Fruit fly (Drosophila melanogaster): ENCODE measurements around the gene CG34448.

Gene CG34448

DNA sequence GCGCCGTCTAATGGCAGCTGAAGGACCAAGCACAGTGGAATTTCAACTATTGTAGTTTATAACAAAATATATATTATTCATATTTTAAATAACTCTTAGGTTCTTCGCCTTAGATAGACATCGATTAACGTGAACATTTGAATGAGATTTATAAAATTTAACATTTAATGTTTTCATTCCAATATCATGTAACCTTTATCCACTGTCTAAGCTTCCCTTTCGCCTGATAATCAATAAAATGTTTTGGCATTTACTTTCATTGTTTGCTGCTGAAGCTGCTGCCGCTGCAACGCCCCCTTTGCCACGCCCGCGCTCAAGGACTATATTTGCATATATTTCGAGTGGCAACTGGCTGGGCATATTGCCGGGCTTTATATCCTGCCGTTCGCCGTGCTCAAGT is 22.9 kb downstream of the CG34448 start (continued):
- TF ChIP-seq onecut (GFP tag; IDR thresholded peaks at IDR 0.05): peak; percentile 54

DNA sequence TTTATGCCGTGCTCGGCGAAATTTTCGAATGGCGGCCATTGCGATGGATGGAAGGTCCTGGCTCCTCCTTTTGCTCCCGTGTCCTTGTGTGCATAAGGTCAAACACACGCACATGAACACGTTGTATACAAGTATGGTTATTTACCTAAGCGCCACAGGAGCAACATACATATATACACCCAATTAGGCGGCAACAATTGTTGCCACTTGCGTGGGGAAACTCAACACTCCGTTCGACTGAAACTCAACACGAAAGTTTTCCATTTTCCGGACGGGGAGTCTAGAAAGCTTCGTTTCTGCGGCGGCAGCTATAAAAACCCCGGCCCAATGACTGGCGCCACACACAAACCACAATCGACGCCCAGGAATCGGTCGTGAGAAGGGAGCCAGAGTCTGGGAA is 26.4 kb downstream of the CG34448 start, which contains the start of gene CG46448:
Gene CG46448, plus strand, starts transcription at position 340 of the 400 bp plus-strand sequence.
- TF ChIP-seq Lim3 (GFP tag; IDR thresholded peaks at IDR 0.05): 0 out of 2 replicates have a peak, but pooled peaks have one; percentile 7
- no peak for TF ChIP-seq CG11247 (GFP tag; IDR thresholded peaks at IDR 0.05)
- TF ChIP-seq Nf-YC (tag; optimal IDR thresholded peaks at IDR 0.05): peak; percentile 87
- TF ChIP-seq Abd-B (GFP tag; optimal IDR thresholded peaks at IDR 0.05): no peak
- no peak for TF ChIP-seq CG16813 (GFP tag; IDR thresholded peaks at IDR 0.05; ENCODE audit: partially characterized antibody)
- peak; percentile 78 for TF ChIP-seq Nf-YB (GFP tag; optimal IDR thresholded peaks at IDR 0.05)
- TF ChIP-seq CG8944 (GFP tag; optimal IDR thresholded peaks at IDR 0.05): no peak
- TF ChIP-seq Deaf1 (tag; optimal IDR thresholded peaks at IDR 0.05): peak; percentile 12
- no peak for TF ChIP-seq bsh (GFP tag; optimal IDR thresholded peaks at IDR 0.05)
- TF ChIP-seq lab (GFP tag; optimal IDR thresholded peaks at IDR 0.05): peak; percentile 16

DNA sequence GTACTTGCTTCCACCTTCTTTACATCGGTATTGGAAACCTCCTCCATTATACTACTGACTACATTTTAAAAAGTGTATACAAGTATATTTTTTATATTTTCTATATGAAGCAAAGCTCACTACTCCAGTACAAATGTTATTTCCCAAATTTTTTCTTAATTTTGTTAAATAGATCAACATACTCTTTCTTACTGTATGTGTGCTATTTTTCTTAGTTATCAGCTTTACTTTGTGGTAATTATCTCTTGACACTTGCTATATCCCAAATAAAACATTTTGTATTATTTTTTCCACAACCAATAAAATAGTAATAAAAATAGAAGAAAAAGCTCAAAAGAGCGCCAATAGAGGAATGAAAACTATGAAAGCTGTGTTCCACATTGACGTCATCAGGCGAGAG is 27.2 kb downstream of the CG34448 start, which contains the start of gene CG43750:
Gene CG43750, minus strand, starts transcription at position 101 of the 400 bp plus-strand sequence.
- TF ChIP-seq D19A (tag; optimal IDR thresholded peaks at IDR 0.05) (no peak), seq (GFP tag; IDR thresholded peaks at IDR 0.05) (no peak), CG6175 (GFP tag; IDR thresholded peaks at IDR 0.05) (no peak)

DNA sequence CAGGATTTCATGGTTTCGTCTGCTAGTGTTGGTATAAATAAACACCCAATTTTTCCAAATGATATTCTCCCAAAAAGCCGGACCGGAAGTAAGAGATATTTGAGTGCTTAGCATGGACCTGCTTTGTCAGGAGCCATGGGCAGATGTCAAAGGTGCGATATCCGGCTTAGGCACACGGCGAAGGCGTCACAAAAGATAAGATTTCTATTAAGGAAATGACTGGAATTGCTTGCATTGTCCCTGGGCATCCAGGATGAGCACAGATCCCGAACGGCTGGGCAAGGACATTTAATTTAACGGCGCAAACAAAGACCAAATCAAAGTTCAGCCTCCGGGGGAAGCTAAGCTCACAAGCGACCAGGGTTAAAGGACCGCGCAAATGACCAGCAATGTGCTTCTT is 32.1 kb downstream of the CG34448 start, which contains the start of gene CG3557:
Gene CG3557, minus strand, starts transcription at position 101 of the 400 bp plus-strand sequence.
- TF ChIP-seq CG1024 (GFP tag; IDR thresholded peaks at IDR 0.05) (no peak), CG10209 (GFP tag; optimal IDR thresholded peaks at IDR 0.05) (no peak), CG10267 (tag; optimal IDR thresholded peaks at IDR 0.05) (no peak), CG1529 (GFP tag; optimal IDR thresholded peaks at IDR 0.05) (no peak), CG30020 (tag; optimal IDR thresholded peaks at IDR 0.05) (no peak), CG4820 (GFP tag; optimal IDR thresholded peaks at IDR 0.05) (no peak), CG17802 (tag; optimal IDR thresholded peaks at IDR 0.05) (no peak), az2 (GFP tag; optimal IDR thresholded peaks at IDR 0.05) (no peak), HHEX (GFP tag; optimal IDR thresholded peaks at IDR 0.05) (no peak), her (GFP tag; optimal IDR thresholded peaks at IDR 0.05) (no peak), dysf (GFP tag; IDR thresholded peaks at IDR 0.05) (no peak), CG8478 (optimal IDR thresholded peaks at IDR 0.05) (no peak), sisA (GFP tag; IDR thresholded peaks at IDR 0.05) (no peak), gcm (GFP tag; optimal IDR thresholded peaks at IDR 0.05) (no peak), lbe (GFP tag; optimal IDR thresholded peaks at IDR 0.05) (no peak), twi (tag; optimal IDR thresholded peaks at IDR 0.05) (no peak), Stat92E (GFP tag; optimal IDR thresholded peaks at IDR 0.05) (no peak), Deaf1 (tag; optimal IDR thresholded peaks at IDR 0.05) (no peak), CG6791 (GFP tag; IDR thresholded peaks at IDR 0.05; ENCODE audit: partially characterized antibody) (no peak), CG31388 (GFP tag; optimal IDR thresholded peaks at IDR 0.05) (no peak)

DNA sequence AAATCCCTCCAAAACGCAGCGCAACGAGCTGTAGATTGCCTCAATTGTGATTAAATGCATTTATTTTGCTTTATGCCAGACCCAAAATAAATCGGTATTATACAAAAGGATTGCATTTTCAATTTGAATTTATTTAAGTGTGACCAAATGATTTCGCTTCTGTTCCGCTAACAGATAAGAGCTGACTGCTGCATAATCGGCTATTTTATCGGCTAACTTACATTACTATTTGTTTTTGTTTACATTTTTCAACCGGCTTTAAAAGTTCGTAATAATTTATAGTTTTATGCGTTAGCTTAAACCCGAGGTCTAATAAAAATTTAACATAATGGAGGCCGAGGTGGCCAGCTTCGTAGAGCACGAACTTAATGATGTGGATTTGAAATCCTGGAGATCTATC is 34.8 kb downstream of the CG34448 start, which contains the start of gene PIG-Wa:
Gene PIG-Wa, plus strand, starts transcription at position 232 of the 400 bp plus-strand sequence.
- TF ChIP-seq CG31388 (GFP tag; optimal IDR thresholded peaks at IDR 0.05) (no peak), grau (tag; optimal IDR thresholded peaks at IDR 0.05) (no peak), CG5245 (GFP tag; optimal IDR thresholded peaks at IDR 0.05) (no peak), CG17328 (GFP tag; IDR thresholded peaks at IDR 0.05) (no peak), knrl (GFP tag; IDR thresholded peaks at IDR 0.05; ENCODE audit: partially characterized antibody) (no peak), prd (optimal IDR thresholded peaks at IDR 0.05) (no peak), prd (GFP tag; IDR thresholded peaks at IDR 0.05) (no peak), NfI (GFP tag; optimal IDR thresholded peaks at IDR 0.05) (no peak), CG2678 (tag; optimal IDR thresholded peaks at IDR 0.05) (no peak), CkIIα-i1 (GFP tag; IDR thresholded peaks at IDR 0.05) (no peak), dm (GFP tag; optimal IDR thresholded peaks at IDR 0.05) (no peak), CG3163 (GFP tag; optimal IDR thresholded peaks at IDR 0.05) (no peak), kah (GFP tag; optimal IDR thresholded peaks at IDR 0.05) (no peak), CG8765 (GFP tag; IDR thresholded peaks at IDR 0.05) (no peak), CG7928 (GFP tag; optimal IDR thresholded peaks at IDR 0.05) (no peak)
